Worm (Caenorhabditis elegans) whole organism, dauer: Measurements from ENCODE around the gene str-169.

Source experiments
- unc-62 ChIP-seq: sonication (generic microtip); optimal IDR thresholded peaks from 2 replicates; lab custom pipeline; 2017; ENCODE audit warnings: missing biosample characterization, missing genetic modification reagents, missing genetic modification characterization

Gene str-169

DNA sequence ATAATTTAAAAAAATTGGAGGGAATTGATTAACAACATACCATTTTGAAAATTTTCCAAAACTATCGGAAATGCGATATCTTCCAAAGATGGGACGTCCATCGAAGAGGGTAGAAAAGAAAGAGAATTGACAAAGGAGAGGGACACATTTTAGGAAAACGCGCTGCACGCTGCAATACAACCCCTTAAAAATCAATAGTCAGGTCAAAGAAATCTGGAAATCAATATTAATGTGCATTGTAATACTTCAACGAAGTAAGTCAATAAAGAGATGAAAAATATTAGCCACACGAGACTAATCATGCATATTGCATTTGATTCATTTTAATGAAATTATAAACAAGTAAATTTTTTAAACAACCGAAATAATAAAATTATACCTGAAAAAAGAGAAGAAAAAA lies 23.5 kb downstream of the str-169 start, which contains the start of gene Y9C9A.13:
Y9C9A.13 (minus strand) TSS at position 101 of the 400 bp plus-strand sequence.
- no peak for TF ChIP-seq unc-62 (GFP tag; lab: Kevin White, UChicago)

DNA sequence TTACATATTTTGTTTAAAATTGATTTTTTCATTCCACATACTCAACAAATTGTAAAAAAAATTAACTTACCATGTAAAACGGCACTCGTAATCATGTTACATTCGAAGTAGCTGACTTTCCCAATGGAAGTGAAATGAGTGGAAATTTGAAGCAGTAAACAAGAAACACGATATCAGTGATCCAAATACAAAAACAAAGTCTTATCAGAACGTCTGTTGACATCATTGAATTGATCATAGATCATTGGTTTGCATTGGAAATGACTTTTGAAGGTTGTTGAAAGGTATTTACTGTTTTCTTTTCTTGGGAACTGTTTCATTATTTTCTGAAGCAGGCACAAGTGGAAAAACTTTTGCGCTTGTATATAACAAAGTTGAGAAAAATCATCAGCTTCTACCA lies 30.1 kb downstream of the str-169 start, which contains the start of gene Y9C9A.16:
Y9C9A.16 (minus strand) TSS at position 131 of the 400 bp plus-strand sequence.
- no peak for TF ChIP-seq unc-62 (GFP tag; lab: Kevin White, UChicago)

DNA sequence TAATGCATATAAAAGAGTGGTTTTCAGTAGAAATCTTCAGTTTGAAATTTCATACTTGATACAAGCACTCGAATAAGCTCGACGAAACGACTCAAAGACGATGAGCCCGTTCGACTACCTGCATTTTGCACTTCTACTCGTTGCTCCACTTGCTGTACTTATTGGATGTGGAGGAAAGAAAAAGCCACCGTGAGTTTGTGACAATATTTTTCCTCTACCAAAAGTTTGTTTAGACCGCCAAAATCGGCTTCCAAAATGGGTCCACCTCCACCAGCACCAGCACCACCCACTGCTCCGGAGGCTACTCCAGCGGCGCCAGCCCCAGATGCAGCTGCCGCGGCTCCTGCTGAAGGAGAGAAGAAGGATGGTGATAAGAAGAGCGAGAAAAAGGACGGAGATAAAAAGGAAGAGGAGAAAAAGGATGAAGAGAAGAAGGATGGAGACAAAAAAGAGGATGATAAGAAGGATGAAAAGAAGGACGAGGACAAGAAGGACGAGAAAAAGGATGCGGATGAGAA lies 31.4 kb downstream of the str-169 start, which contains the start of gene E03H12.5:
E03H12.5 (plus strand) TSS at position 51 of the 518 bp plus-strand sequence.
- TF ChIP-seq unc-62 (GFP tag; lab: Kevin White, UChicago), result no peak

DNA sequence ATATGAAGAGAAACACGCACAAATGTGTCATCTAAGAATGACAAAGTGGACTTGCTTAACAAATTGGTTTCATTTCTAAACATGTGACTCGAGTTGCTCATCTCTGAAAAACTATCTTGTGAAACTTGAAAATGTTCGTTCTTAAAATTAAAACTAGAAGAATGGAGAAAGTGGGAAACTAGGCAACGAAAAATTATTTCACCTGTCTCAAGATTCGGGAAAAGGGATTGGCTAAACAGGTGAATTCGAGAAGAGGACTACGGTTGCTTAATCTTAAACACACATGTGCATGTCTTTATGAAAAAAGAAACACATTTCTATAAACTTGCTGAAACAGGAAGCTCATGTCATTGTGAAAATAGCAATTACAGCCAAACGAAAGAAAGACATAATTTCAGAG lies 35.2 kb downstream of the str-169 start, which contains the start of gene srz-24:
srz-24 (minus strand) TSS at position 101 of the 400 bp plus-strand sequence.
- TF ChIP-seq unc-62 (GFP tag; lab: Kevin White, UChicago), result no peak

DNA sequence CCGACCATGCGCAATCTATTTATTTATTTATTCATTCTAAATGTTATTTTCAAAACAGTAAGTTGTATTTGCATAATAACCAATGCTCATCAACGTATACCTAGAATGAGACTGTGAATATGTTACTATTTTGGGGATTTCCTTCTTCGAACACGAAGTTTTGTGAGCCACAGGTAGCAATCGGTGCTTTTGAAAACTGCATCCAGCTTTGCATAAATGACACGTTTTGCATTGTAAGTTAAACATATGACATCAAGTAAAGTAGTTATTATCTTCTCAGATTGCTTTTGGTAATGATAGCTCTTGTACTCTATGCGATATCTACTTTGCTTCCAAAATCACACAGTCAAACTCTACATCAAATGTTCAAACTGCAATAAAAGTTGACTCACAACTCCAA lies 36.6 kb downstream of the str-169 start, which contains the start of gene E03H12.4:
E03H12.4 (plus strand) TSS at position 120 of the 400 bp plus-strand sequence.
- TF ChIP-seq unc-62 (GFP tag; lab: Kevin White, UChicago), result no peak

DNA sequence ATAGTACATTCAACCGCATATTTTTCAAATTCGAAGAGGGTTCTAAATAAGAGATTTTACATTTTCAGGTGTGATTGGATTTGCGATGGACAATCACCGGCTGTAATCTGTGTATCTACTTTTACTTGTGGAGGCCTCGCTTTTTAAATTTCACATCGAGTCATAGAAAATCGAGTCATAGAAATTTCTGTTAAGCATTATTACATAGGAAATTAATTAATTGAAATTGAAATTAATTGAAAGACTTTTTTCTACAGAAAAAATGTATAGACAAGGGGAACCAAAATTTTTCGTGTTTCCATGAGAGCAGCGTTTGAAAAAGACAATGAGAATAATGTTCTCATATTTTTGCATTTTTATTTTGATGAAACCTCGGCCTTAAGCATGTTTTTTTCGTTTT lies 37.9 kb downstream of the str-169 start, which contains the start of gene clec-176:
clec-176 (plus strand) TSS at position 301 of the 400 bp plus-strand sequence.
- TF ChIP-seq unc-62 (GFP tag; lab: Kevin White, UChicago), result no peak

DNA sequence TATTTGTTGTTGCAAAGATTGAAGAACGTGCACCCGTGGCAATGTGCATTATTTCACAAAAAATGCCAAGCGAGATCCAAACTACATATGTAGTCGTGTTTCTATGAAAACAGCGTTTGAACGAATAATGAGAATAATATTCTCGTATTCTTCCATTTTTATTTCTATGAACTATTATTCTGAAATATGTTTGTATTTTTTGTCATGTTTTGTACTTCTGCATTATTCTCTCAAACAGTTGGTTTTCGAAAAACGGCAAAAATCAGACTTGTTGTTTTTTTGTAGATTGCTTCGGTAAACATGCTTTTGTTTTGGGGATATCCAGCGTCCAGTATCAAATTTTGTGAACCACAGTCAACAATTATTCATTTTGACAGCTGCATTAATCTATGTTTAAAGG lies 40.4 kb downstream of the str-169 start, which contains the start of gene clec-177:
clec-177 (plus strand) TSS at position 301 of the 400 bp plus-strand sequence.
- TF ChIP-seq unc-62 (GFP tag; lab: Kevin White, UChicago), result no peak

DNA sequence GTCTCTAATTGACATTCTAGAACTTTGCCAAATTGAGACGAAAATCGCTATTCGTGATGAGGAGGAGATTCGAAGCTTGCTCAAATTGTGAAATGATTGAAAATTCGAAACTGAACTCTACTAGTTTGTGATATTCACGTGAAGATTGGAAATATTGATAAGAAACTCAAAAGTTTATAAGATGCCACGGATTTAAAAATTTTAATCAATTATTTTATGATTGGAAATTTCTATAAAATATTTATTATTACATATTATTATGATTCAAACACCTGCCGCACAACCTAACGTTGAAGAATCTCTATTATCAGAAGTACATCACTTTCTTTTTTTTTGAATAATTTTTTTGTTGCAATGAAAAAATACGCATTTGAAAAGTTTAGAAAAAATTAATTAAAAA lies 42.7 kb downstream of the str-169 start, which contains the start of gene E03H12.7:
E03H12.7 (minus strand) TSS at position 101 of the 400 bp plus-strand sequence.
- TF ChIP-seq unc-62 (GFP tag; lab: Kevin White, UChicago), result no peak

DNA sequence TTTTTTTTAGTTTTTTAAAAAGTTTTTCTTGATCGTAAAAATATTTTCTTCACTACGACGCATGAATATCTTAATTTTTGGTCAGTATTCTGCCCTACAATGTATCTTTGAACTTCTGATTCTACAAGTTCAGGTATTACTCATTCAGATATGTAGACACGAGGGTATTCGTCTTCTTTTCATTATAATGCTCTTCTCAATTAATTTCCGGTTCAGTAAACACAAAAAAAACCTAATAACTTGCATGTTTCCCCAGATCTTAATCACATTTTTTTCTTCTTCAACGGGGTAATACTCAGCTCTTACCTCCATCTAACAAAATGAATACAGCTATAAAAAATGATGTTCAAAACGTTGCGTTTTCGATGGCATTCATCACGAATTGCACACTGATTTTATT lies 46.2 kb downstream of the str-169 start, which contains the start of gene str-162:
str-162 (plus strand) TSS at position 301 of the 400 bp plus-strand sequence.
- no peak for TF ChIP-seq unc-62 (GFP tag; lab: Kevin White, UChicago)

DNA sequence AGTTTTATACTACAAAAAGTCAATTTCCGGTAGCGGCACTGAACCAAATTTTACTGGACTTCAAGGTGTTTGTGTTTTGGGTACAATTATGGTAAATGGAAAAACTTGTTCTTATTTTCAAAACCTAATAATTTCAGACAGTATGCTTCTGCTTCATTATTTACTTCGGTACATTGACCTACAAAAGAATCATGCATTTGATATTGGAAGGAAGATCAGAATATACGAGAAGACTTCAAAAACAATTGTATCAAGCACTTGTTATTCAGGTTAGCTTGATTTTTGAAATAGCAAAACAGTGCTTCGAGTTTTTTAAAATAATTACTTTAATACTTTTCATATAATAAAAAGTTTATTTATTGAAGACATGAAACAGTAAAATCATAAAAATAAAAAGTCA lies 47.3 kb downstream of the str-169 start:
- no peak for TF ChIP-seq unc-62 (GFP tag; lab: Kevin White, UChicago)

DNA sequence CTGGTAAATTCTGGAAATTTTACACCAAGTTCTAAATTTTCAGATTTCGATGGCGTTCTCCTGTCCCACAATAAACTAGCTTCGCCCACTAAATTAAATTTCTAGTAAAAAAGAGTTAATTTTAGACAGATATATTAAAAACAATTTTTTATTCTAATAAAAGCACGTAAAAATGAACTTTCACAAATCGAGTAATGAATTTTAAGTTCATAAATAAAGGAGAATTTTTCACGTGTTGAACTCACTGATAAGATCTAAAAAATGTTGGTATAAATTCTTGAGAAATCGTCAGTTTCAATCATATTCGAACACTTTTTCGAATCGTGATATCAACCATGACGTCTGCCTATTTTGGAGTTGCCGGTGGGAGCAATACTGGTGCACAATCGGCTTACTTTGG lies 50.0 kb downstream of the str-169 start, which contains the start of gene ssq-2:
ssq-2 (plus strand) TSS at position 301 of the 400 bp plus-strand sequence.
- TF ChIP-seq unc-62 (GFP tag; lab: Kevin White, UChicago), result no peak

DNA sequence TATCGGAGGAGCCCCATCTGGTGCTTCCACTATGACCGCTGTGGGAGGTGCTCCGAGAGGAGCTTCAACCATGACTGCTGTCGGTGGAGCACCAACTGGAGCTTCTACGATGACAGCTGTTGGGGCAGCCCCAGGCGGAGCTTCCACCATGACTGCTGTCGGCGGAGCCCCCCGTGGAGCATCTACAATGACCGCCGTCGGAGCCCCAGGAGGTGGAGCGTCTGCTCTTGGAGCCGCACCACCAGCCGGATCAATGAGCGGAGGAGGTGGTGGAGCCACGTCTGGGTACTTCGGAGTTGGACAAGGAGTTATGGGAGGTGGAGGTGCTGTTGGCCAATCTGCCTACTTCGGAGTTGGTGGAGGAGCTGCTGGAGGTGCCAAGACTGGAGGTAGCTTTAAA lies 51.1 kb downstream of the str-169 start:
- no peak for TF ChIP-seq unc-62 (GFP tag; lab: Kevin White, UChicago)
